Fruit fly (Drosophila melanogaster) whole organism, wandering third instar larva: ENCODE results near the gene CG11382.

Experiments used
- Abd-B ChIP-seq: fragments of >200 bp; optimal IDR thresholded peaks from 2 replicates; lab custom pipeline; 2017; ENCODE audit warnings: missing biosample characterization, missing genetic modification characterization
- GATAd ChIP-seq: sonication (Bioruptor generic); optimal IDR thresholded peaks from 2 replicates; lab custom pipeline; 2016; ENCODE audit warnings: missing biosample characterization, missing genetic modification characterization
- Hr78 ChIP-seq: fragments of >200 bp; optimal IDR thresholded peaks from 2 replicates; lab custom pipeline; 2017; ENCODE audit warnings: missing biosample characterization, missing genetic modification characterization
- Myc ChIP-seq: fragments of >200 bp; optimal IDR thresholded peaks from 2 replicates; lab custom pipeline; 2017
- OdsH ChIP-seq: fragments of 200-800 bp; sonication (Bioruptor generic); optimal IDR thresholded peaks from 2 replicates; lab custom pipeline; 2016; ENCODE audit warnings: missing biosample characterization, mild to moderate bottlenecking, missing genetic modification characterization
- Rel ChIP-seq, 2 experiments: fragments of 200-800 bp; sonication (Bioruptor generic) in 1 of 2; optimal IDR thresholded peaks; 2 replicates in 1 of 2; 3 replicates in 1 of 2; lab custom pipeline; 2016 to 2019; ENCODE audit warnings: mild to moderate bottlenecking in 2 of 2, missing biosample characterization in 2 of 2, missing genetic modification characterization in 2 of 2, moderate library complexity in 1 of 2
- br ChIP-seq: fragments of 200-800 bp; sonication (Bioruptor generic); optimal IDR thresholded peaks from 2 replicates; lab custom pipeline; 2016; ENCODE audit warnings: missing biosample characterization, missing genetic modification characterization
- dmrt93B ChIP-seq: fragments of 200-800 bp; sonication (Bioruptor generic); optimal IDR thresholded peaks from 2 replicates; lab custom pipeline; 2018; ENCODE audit warnings: missing biosample characterization, mild to moderate bottlenecking, missing genetic modification characterization
- h ChIP-seq: fragments of 200-800 bp; sonication (Bioruptor generic); optimal IDR thresholded peaks from 3 replicates; lab custom pipeline; 2016; ENCODE audit warnings: missing biosample characterization, mild to moderate bottlenecking, missing genetic modification characterization
- psq ChIP-seq: fragments of 200-800 bp; sonication (Bioruptor generic); optimal IDR thresholded peaks from 3 replicates; lab custom pipeline; 2017; ENCODE audit warnings: missing biosample characterization, mild to moderate bottlenecking, missing genetic modification characterization, moderate library complexity
- usp ChIP-seq: fragments of >200 bp; optimal IDR thresholded peaks from 2 replicates; lab custom pipeline; 2017; ENCODE audit warnings: missing biosample characterization, missing genetic modification characterization

DNA sequence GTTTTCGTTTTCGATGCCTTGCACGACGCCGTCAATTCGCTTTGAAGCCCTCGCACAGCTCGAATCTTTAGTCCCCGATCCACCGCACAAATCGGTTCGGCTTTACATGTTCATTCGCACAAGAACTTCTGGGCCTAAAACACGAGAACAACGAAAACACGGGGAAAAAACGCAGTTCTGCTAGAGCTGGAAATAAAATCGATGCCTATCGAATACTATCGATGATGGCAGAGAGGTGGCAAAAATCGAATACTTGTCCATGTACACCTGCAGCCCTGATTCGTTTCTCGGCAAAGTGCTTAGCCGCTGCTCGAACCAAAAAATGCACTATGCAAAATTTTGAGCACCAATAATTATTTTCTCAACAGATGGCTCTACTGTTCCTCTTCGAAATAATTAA, 26.7 kb downstream of the CG11382 start, which contains the start of gene CG3638:
- TF ChIP-seq br (no peak), usp (GFP tag; lab: Kevin White, UChicago) (no peak), psq (GFP tag; lab: Kevin White, UChicago) (peak; percentile 10), Hr78 (GFP tag; lab: Kevin White, UChicago) (no peak), Abd-B (GFP tag; lab: Kevin White, UChicago) (no peak), GATAd (no peak), dmrt93B (no peak), Rel (GFP tag; optimal IDR thresholded peaks at IDR 0.05; lab: Kevin White, UChicago) (no peak), Rel (tag; optimal IDR thresholded peaks at IDR 0.05; lab: Kevin White, UChicago) (peak; percentile 98), h (peak; percentile 22), Myc (lab: Kevin White, UChicago) (peak; percentile 69), OdsH (GFP tag; lab: Kevin White, UChicago) (peak; percentile 10)
